Worm (Caenorhabditis elegans) whole organism, early embryonic: ENCODE data around the gene srv-10.

ENCODE experiments used
- B0310.2 ChIP-seq: sonication (generic microtip); optimal IDR thresholded peaks from 2 replicates; lab custom pipeline; 2016; ENCODE audit warnings: mild to moderate bottlenecking, missing genetic modification characterization, missing compliant biosample characterization
- aly-1 ChIP-seq: sonication (generic microtip); optimal IDR thresholded peaks from 2 replicates; lab custom pipeline; 2016; ENCODE audit warnings: missing genetic modification characterization, missing compliant biosample characterization
- ama-1 ChIP-seq: fragments of 150-350 bp; optimal IDR thresholded peaks from 2 replicates; lab custom pipeline; 2014
- ets-7 ChIP-seq: sonication (generic microtip); optimal IDR thresholded peaks from 2 replicates; lab custom pipeline; 2016; ENCODE audit warnings: missing genotype, missing genetic modification characterization, missing compliant biosample characterization
- sea-1 ChIP-seq: fragments of 200-800 bp; sonication (Bioruptor generic); conservative IDR thresholded peaks from 2 replicates; pipeline ENCODE4 v1.3.6; 2022; ENCODE audit warnings: missing genetic modification characterization, missing compliant biosample characterization
- tbx-11 ChIP-seq: fragments of 200-800 bp; sonication (Bioruptor generic); IDR thresholded peaks from 2 replicates; pipeline ENCODE4 v1.3.6; 2022; ENCODE audit warnings: missing genetic modification characterization, missing compliant biosample characterization
- tra-4 ChIP-seq: sonication (generic microtip); optimal IDR thresholded peaks from 2 replicates; lab custom pipeline; 2017; ENCODE audit warnings: missing genetic modification characterization, missing compliant biosample characterization

DNA sequence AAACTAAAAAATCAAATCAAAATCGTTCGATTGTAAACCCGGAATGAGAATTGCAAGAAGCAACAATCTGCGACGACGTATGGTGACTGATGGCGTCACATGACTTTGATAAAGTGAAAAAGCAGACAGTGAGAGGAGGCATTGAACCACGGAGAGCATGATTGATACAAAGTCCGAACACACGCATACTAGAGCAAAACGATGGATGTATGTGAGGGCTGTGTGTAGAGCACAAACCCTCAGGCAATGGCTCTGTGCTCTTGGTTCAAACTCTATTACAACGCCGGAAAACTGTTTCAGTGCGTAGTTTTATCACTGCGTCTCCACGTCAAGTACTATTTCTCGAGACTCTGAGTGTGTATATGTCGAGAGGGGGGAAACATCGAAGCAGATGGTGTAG, 21.2 kb upstream of the srv-10 start:
- TF ChIP-seq ets-7 (tag; lab: Kevin White, UChicago): no peak
- no peak for TF ChIP-seq ama-1 (lab: Kevin White, UChicago)
- no peak for TF ChIP-seq tra-4 (tag; lab: Kevin White, UChicago)
- no peak for TF ChIP-seq tbx-11 (GFP tag; lab: Robert Waterston, UW)
- TF ChIP-seq B0310.2 (tag; lab: Kevin White, UChicago): no peak
- TF ChIP-seq aly-1: no peak
- TF ChIP-seq sea-1 (GFP tag; lab: Robert Waterston, UW): no peak
